Fruit fly (Drosophila melanogaster): ENCODE results near the gene CG34289.

CG34289 gene

DNA sequence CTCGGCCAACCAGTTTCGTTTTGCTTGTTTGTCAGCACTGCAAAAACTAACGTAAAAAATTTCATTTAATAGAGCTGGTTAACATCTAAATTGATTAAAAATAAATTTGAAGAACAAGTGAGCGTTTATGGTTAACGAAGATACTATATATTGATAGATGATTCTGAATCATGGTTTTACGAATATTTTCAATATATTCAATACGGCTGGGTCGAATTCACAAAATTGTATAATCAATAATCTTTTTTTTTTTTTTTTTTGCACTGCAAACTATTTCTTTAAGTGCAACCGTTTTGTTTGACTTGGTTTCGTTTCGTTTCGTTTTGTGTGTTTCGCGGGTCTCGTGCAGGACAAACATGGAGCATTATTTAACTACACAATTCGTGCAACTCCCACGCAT is 2.5 kb downstream of the CG34289 start (continued):
- TF ChIP-seq CG11762 (GFP tag; optimal IDR thresholded peaks at IDR 0.05; ENCODE audit: insufficient read depth) (peak; percentile 25), dac (GFP tag; optimal IDR thresholded peaks at IDR 0.05) (peak; percentile 10), CG8632 (GFP tag; optimal IDR thresholded peaks at IDR 0.05) (no peak), CG1621 (tag; optimal IDR thresholded peaks at IDR 0.05) (no peak), Hr39 (GFP tag; optimal IDR thresholded peaks at IDR 0.05) (peak; percentile 53), CG6276 (GFP tag; optimal IDR thresholded peaks at IDR 0.05) (peak; percentile 82), Eip93F (GFP tag; optimal IDR thresholded peaks at IDR 0.05) (no peak), CG9139 (GFP tag; optimal IDR thresholded peaks at IDR 0.05) (no peak), Ets21C (GFP tag; optimal IDR thresholded peaks at IDR 0.05) (peak; percentile 36), acj6 (GFP tag; optimal IDR thresholded peaks at IDR 0.05) (peak; percentile 37), Eip75B (GFP tag; optimal IDR thresholded peaks at IDR 0.05) (peak; percentile 22), Gug (GFP tag; IDR thresholded peaks at IDR 0.05) (0 out of 2 replicates have a peak, but pooled peaks have one; percentile 11), CG15336 (GFP tag; IDR thresholded peaks at IDR 0.05) (peak; percentile 87), eg (GFP tag; IDR thresholded peaks at IDR 0.05) (peak; percentile 60; the same call in 2 of the 3 replicates), CG6854 (GFP tag; optimal IDR thresholded peaks at IDR 0.05) (no peak), cyc (GFP tag; optimal IDR thresholded peaks at IDR 0.05) (peak; percentile 49), Blimp-1 (GFP tag; optimal IDR thresholded peaks at IDR 0.05) (no peak), CG11902 (GFP tag; optimal IDR thresholded peaks at IDR 0.05) (no peak), CG11294 (GFP tag; IDR thresholded peaks at IDR 0.05) (no peak), svp (GFP tag) (peak; percentile 87), CG10669 (GFP tag; optimal IDR thresholded peaks at IDR 0.05) (no peak), CG8119 (GFP tag; IDR thresholded peaks at IDR 0.05) (peak; percentile 86)

DNA sequence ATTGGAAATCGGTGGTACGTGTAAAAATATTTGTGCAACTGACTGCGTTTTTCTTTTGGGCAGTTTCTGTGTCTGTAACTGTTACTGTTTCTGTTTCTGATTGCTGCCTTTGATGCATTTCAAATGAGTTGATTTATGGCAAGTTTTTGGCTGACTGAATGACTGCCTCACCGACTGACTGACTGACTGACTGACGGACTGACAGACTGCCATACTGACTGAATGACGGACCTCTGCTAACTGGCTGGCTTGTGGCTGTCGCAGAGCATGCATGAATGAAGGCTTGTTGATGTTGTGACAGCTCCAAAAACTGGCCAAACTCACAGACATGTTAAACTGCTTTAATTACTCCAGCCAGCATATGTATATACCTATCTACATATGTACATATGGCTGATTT is 3.8 kb downstream of the CG34289 start:
- TF ChIP-seq CG9139 (GFP tag; optimal IDR thresholded peaks at IDR 0.05) (no peak), OdsH (GFP tag; optimal IDR thresholded peaks at IDR 0.05) (no peak), Sox14 (GFP tag; optimal IDR thresholded peaks at IDR 0.05) (no peak), CG3032 (tag; optimal IDR thresholded peaks at IDR 0.05) (no peak), CG6276 (GFP tag; optimal IDR thresholded peaks at IDR 0.05) (no peak), Ets96B (tag; optimal IDR thresholded peaks at IDR 0.05) (no peak), ss (GFP tag; optimal IDR thresholded peaks at IDR 0.05) (no peak), pdm3 (GFP tag; optimal IDR thresholded peaks at IDR 0.05) (no peak), fd59A (GFP tag; optimal IDR thresholded peaks at IDR 0.05) (no peak), cyc (GFP tag; optimal IDR thresholded peaks at IDR 0.05) (no peak), Smox (GFP tag; optimal IDR thresholded peaks at IDR 0.05) (no peak)

dm6 chr3R:23497241-23497640 is 10.0 kb downstream of the CG34289 start:
- TF ChIP-seq Eip78C (GFP tag) (peak; percentile 78), fd59A (GFP tag; optimal IDR thresholded peaks at IDR 0.05) (no peak)

dm6 chr3R:23496488-23496887 is 10.8 kb downstream of the CG34289 start:
- TF ChIP-seq lz (GFP tag; optimal IDR thresholded peaks at IDR 0.05) = peak; percentile 25
- peak; percentile 48 for TF ChIP-seq Smox (GFP tag; optimal IDR thresholded peaks at IDR 0.05)
- peak; percentile 15 for TF ChIP-seq pdm3 (GFP tag; optimal IDR thresholded peaks at IDR 0.05)
- TF ChIP-seq CG15336 (GFP tag; IDR thresholded peaks at IDR 0.05) = no peak
- TF ChIP-seq ss (GFP tag; optimal IDR thresholded peaks at IDR 0.05) = peak in 1 of 2 experiments; percentile 50
- TF ChIP-seq Sox102F (GFP tag; optimal IDR thresholded peaks at IDR 0.05) = no peak
- peak; percentile 86 for TF ChIP-seq Eip78C (GFP tag)
- no peak for TF ChIP-seq Sox14 (GFP tag; optimal IDR thresholded peaks at IDR 0.05)
- peak; percentile 0 for TF ChIP-seq net (GFP tag; optimal IDR thresholded peaks at IDR 0.05)
- TF ChIP-seq Met (GFP tag; optimal IDR thresholded peaks at IDR 0.05) = peak; percentile 66
- TF ChIP-seq svp (GFP tag) = peak; percentile 85
- peak; percentile 22 for TF ChIP-seq Eip93F (GFP tag; optimal IDR thresholded peaks at IDR 0.05)
- peak; percentile 34 for TF ChIP-seq CG11902 (GFP tag; optimal IDR thresholded peaks at IDR 0.05)
- TF ChIP-seq CG11294 (GFP tag; IDR thresholded peaks at IDR 0.05) = no peak
- peak; percentile 36 for TF ChIP-seq CG3032 (tag; optimal IDR thresholded peaks at IDR 0.05)
- TF ChIP-seq CG11762 (GFP tag; optimal IDR thresholded peaks at IDR 0.05; ENCODE audit: insufficient read depth) = peak; percentile 3
- no peak for TF ChIP-seq fd59A (GFP tag; optimal IDR thresholded peaks at IDR 0.05)
- no peak for TF ChIP-seq Ets21C (GFP tag; optimal IDR thresholded peaks at IDR 0.05)
- TF ChIP-seq CG4318 (GFP tag; optimal IDR thresholded peaks at IDR 0.05) = no peak
- TF ChIP-seq Hr4 (GFP tag; optimal IDR thresholded peaks at IDR 0.05) = no peak
- peak; percentile 58 for TF ChIP-seq CG6792 (GFP tag; optimal IDR thresholded peaks at IDR 0.05)
- TF ChIP-seq CG32006 (GFP tag; optimal IDR thresholded peaks at IDR 0.05) = no peak
- TF ChIP-seq Eip75B (GFP tag; optimal IDR thresholded peaks at IDR 0.05) = no peak
- TF ChIP-seq CG6163 (GFP tag; IDR thresholded peaks at IDR 0.05) = no peak
- no peak for TF ChIP-seq Hr38 (GFP tag; optimal IDR thresholded peaks at IDR 0.05)
- peak; percentile 38 for TF ChIP-seq cyc (GFP tag; optimal IDR thresholded peaks at IDR 0.05)
- no peak for TF ChIP-seq CG6276 (GFP tag; optimal IDR thresholded peaks at IDR 0.05)
- TF ChIP-seq CG3919 (GFP tag; optimal IDR thresholded peaks at IDR 0.05) = peak; percentile 35
- TF ChIP-seq CG31627 (GFP tag; optimal IDR thresholded peaks at IDR 0.05) = peak; percentile 42
- no peak for TF ChIP-seq CG6854 (GFP tag; optimal IDR thresholded peaks at IDR 0.05)
- TF ChIP-seq CG10631 (GFP tag; optimal IDR thresholded peaks at IDR 0.05) = peak; percentile 38
- no peak for TF ChIP-seq CG1621 (tag; optimal IDR thresholded peaks at IDR 0.05)

Data from whole organism, prepupa.